Worm (Caenorhabditis elegans) whole organism, late embryonic: Measurements from ENCODE around the gene ZK1010.10.

ENCODE experiments used
- ahr-1 ChIP-seq: sonication (generic microtip); optimal IDR thresholded peaks from 2 replicates; lab custom pipeline; 2016; ENCODE audit warnings: missing genetic modification characterization, missing compliant biosample characterization
- ama-1 ChIP-seq: fragments of 150-350 bp; optimal IDR thresholded peaks from 2 replicates; lab custom pipeline; 2014
- ceh-45 ChIP-seq: fragments of 200-800 bp; sonication (Bioruptor generic); IDR thresholded peaks from 2 replicates; pipeline ENCODE4 v1.3.6; 2022; ENCODE audit warnings: missing genetic modification reagents, missing genetic modification characterization, missing compliant biosample characterization
- che-1 ChIP-seq: sonication (generic microtip); optimal IDR thresholded peaks from 2 replicates; lab custom pipeline; 2016; ENCODE audit warnings: mild to moderate bottlenecking, missing genetic modification characterization, missing compliant biosample characterization
- elt-4 ChIP-seq: sonication (generic microtip); optimal IDR thresholded peaks from 2 replicates; lab custom pipeline; 2016; ENCODE audit warnings: missing genetic modification characterization, missing compliant biosample characterization
- ets-4 ChIP-seq: sonication (generic microtip); optimal IDR thresholded peaks from 2 replicates; lab custom pipeline; 2016; ENCODE audit warnings: missing genetic modification characterization, missing compliant biosample characterization
- fax-1 ChIP-seq: sonication (generic microtip); optimal IDR thresholded peaks from 2 replicates; lab custom pipeline; 2016; ENCODE audit warnings: missing genotype, missing genetic modification characterization, missing compliant biosample characterization
- nhr-11 ChIP-seq: fragments of 150-350 bp; optimal IDR thresholded peaks from 2 replicates; lab custom pipeline; 2014; ENCODE audit warnings: missing biosample characterization, missing genetic modification characterization
- pha-4 ChIP-seq: fragments of 150-350 bp; optimal IDR thresholded peaks from 2 replicates; lab custom pipeline; 2018; ENCODE audit warnings: missing biosample characterization, missing genetic modification reagents, missing genetic modification characterization
- ref-2 ChIP-seq: sonication (generic microtip); optimal IDR thresholded peaks from 2 replicates; lab custom pipeline; 2016; ENCODE audit warnings: missing genetic modification characterization, missing compliant biosample characterization
- rnt-1 ChIP-seq: sonication (generic microtip); optimal IDR thresholded peaks from 2 replicates; lab custom pipeline; 2016; ENCODE audit warnings: missing genetic modification characterization, missing compliant biosample characterization
- syd-9 ChIP-seq: sonication (generic microtip); optimal IDR thresholded peaks from 2 replicates; lab custom pipeline; 2016; ENCODE audit warnings: mild to moderate bottlenecking, missing genetic modification characterization, moderate library complexity, missing compliant biosample characterization
- tbx-2 ChIP-seq: sonication (generic microtip); optimal IDR thresholded peaks from 2 replicates; lab custom pipeline; 2016; ENCODE audit warnings: missing genetic modification characterization, missing compliant biosample characterization
- unc-86 ChIP-seq: sonication (generic microtip); optimal IDR thresholded peaks from 2 replicates; lab custom pipeline; 2016; ENCODE audit warnings: missing genetic modification characterization, missing compliant biosample characterization

DNA sequence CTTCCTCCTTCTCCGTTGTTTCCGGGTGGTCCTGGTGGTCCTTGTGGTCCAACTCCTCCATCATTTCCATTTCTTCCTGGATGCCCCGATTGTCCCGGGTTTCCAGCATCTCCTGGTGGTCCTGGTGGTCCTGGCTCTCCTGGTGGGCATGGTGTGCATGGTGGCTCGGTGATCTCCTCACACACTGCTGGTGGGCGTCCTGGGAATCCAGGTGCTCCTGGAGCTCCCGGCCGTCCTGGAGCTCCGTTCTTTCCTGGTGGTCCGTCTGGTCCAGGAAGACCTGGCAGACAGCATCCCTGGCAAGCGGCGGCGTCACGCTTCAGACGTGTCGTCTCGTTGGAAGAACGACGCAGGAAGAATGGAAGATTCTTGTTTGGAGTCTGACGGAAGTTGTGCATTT lies 9.1 kb upstream of the ZK1010.10 start:
- no peak for TF ChIP-seq ets-4 (tag; lab: Kevin White, UChicago)
- TF ChIP-seq fax-1 (tag; lab: Kevin White, UChicago) = no peak
- TF ChIP-seq ref-2 (tag; lab: Kevin White, UChicago) = no peak
- TF ChIP-seq unc-86 (tag; lab: Kevin White, UChicago) = no peak
- TF ChIP-seq ama-1 (lab: Kevin White, UChicago) = no peak
- no peak for TF ChIP-seq syd-9 (tag; lab: Kevin White, UChicago)
- TF ChIP-seq ahr-1 (tag; lab: Kevin White, UChicago) = no peak
- no peak for TF ChIP-seq ceh-45 (GFP tag; lab: Robert Waterston, UW)
- TF ChIP-seq pha-4 (tag; lab: Kevin White, UChicago) = no peak
- TF ChIP-seq tbx-2 (tag; lab: Kevin White, UChicago) = no peak
- TF ChIP-seq rnt-1 (tag; lab: Kevin White, UChicago) = no peak
- TF ChIP-seq elt-4 (tag; lab: Kevin White, UChicago) = peak; percentile 88
- no peak for TF ChIP-seq che-1 (tag; lab: Kevin White, UChicago)
- TF ChIP-seq nhr-11 (tag; lab: Kevin White, UChicago) = no peak
